Worm (Caenorhabditis elegans) whole organism, L3 larva: ENCODE measurements around the gene msrp-6.
"Not testable (repeated sequence)": the region's sequence is repeated elsewhere in the genome, so short reads cannot be mapped to it uniquely, and the experiment has no call there.

Source experiments
- ceh-28 ChIP-seq: fragments of 150-350 bp; optimal IDR thresholded peaks from 2 replicates; lab custom pipeline; 2014; ENCODE audit warnings: missing biosample characterization, missing genetic modification reagents, missing genetic modification characterization
- nhr-76 ChIP-seq: fragments of 150-350 bp; sonication (generic microtip); optimal IDR thresholded peaks from 5 replicates; lab custom pipeline; 2014; ENCODE audit warnings: missing biosample characterization, missing genetic modification characterization
- snpc-4 ChIP-seq: fragments of 150-350 bp; optimal IDR thresholded peaks from 2 replicates; lab custom pipeline; 2014; ENCODE audit warnings: missing biosample characterization, missing genetic modification characterization
- unc-62 ChIP-seq: fragments of 150-350 bp; sonication (generic microtip); optimal IDR thresholded peaks from 4 replicates; lab custom pipeline; 2014; ENCODE audit warnings: missing biosample characterization, missing genetic modification reagents, missing genetic modification characterization
- zag-1 ChIP-seq: fragments of 150-350 bp; optimal IDR thresholded peaks from 2 replicates; lab custom pipeline; 2014; ENCODE audit warnings: missing biosample characterization, missing genetic modification characterization

DNA sequence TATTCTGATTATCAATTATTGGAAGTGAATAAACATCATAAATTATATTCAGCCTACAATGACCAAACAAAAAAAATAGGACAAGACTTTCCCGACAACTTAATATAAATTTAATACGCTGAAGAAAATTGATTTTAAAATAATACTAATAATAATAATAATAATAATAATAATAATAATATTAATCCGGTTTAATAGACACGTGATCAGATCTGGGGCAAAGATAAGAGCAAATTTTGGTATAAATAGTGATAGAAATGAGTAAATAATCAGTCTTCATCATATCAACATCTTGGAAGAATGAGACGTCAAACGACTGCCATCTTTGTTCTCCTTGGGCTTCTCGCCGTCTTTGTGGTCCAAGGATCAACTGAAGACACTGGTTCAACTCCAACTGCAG is at the start of gene msrp-6:
- TF ChIP-seq nhr-76 (tag; lab: Kevin White, UChicago); snpc-4 (tag; lab: Kevin White, UChicago); unc-62 (GFP tag; lab: Kevin White, UChicago); zag-1 (tag; lab: Kevin White, UChicago); ceh-28 (tag; lab: Kevin White, UChicago): not testable (repeated sequence)
